Worm (Caenorhabditis elegans) whole organism, late embryonic: ENCODE results near the gene T19B10.12.

Experiments
- C38D4.7 ChIP-seq: fragments of 200-800 bp; sonication (Bioruptor generic); optimal IDR thresholded peaks from 2 replicates; lab custom pipeline; 2018; ENCODE audit warnings: mild to moderate bottlenecking, missing genetic modification characterization, moderate library complexity, missing compliant biosample characterization
- F13H6.1 ChIP-seq: sonication (generic microtip); optimal IDR thresholded peaks from 2 replicates; lab custom pipeline; 2016; ENCODE audit warnings: missing genetic modification characterization, missing compliant biosample characterization
- K02D7.2 ChIP-seq: sonication (generic microtip); optimal IDR thresholded peaks from 2 replicates; lab custom pipeline; 2017; ENCODE audit warnings: mild to moderate bottlenecking, missing genetic modification characterization, missing compliant biosample characterization
- K09A11.1 ChIP-seq: sonication (generic microtip); optimal IDR thresholded peaks from 2 replicates; lab custom pipeline; 2017; ENCODE audit warnings: antibody characterized with exemption, mild to moderate bottlenecking, missing genetic modification characterization, missing compliant biosample characterization; ENCODE audit not compliant: insufficient read depth
- ceh-14 ChIP-seq: sonication (generic microtip); optimal IDR thresholded peaks from 2 replicates; lab custom pipeline; 2016; ENCODE audit warnings: missing genotype, missing genetic modification characterization, missing compliant biosample characterization
- ceh-18 ChIP-seq: sonication (generic microtip); optimal IDR thresholded peaks from 2 replicates; lab custom pipeline; 2016; ENCODE audit warnings: missing genetic modification characterization, missing compliant biosample characterization
- ceh-2 ChIP-seq: sonication (generic microtip); optimal IDR thresholded peaks from 2 replicates; lab custom pipeline; 2016; ENCODE audit warnings: missing genotype, missing genetic modification characterization, missing compliant biosample characterization
- ceh-30 ChIP-seq: fragments of 150-350 bp; optimal IDR thresholded peaks from 2 replicates; lab custom pipeline; 2014; ENCODE audit warnings: missing biosample characterization, missing genetic modification characterization
- ceh-31 ChIP-seq: sonication (generic microtip); optimal IDR thresholded peaks from 2 replicates; lab custom pipeline; 2016; ENCODE audit warnings: missing genetic modification characterization, missing compliant biosample characterization
- ceh-34 ChIP-seq: sonication (generic microtip); optimal IDR thresholded peaks from 2 replicates; lab custom pipeline; 2016; ENCODE audit warnings: mild to moderate bottlenecking, missing genetic modification characterization, missing compliant biosample characterization
- ceh-45 ChIP-seq: fragments of 200-800 bp; sonication (Bioruptor generic); IDR thresholded peaks from 2 replicates; pipeline ENCODE4 v1.3.6; 2022; ENCODE audit warnings: missing genetic modification reagents, missing genetic modification characterization, missing compliant biosample characterization
- ceh-48 ChIP-seq: sonication (generic microtip); optimal IDR thresholded peaks from 2 replicates; lab custom pipeline; 2016; ENCODE audit warnings: missing genetic modification characterization, inconsistent platforms, missing compliant biosample characterization
- che-1 ChIP-seq: sonication (generic microtip); optimal IDR thresholded peaks from 2 replicates; lab custom pipeline; 2016; ENCODE audit warnings: mild to moderate bottlenecking, missing genetic modification characterization, missing compliant biosample characterization
- dmd-4 ChIP-seq: sonication (generic microtip); optimal IDR thresholded peaks from 2 replicates; lab custom pipeline; 2016; ENCODE audit warnings: borderline replicate concordance, missing genetic modification characterization, missing compliant biosample characterization
- dve-1 ChIP-seq: sonication (generic microtip); optimal IDR thresholded peaks from 2 replicates; lab custom pipeline; 2017; ENCODE audit warnings: antibody characterized with exemption, mild to moderate bottlenecking, missing genetic modification characterization, missing compliant biosample characterization
- elt-2 ChIP-seq: sonication (generic microtip); optimal IDR thresholded peaks from 2 replicates; lab custom pipeline; 2016; ENCODE audit warnings: missing genetic modification reagents, missing genetic modification characterization, missing compliant biosample characterization
- eyg-1 ChIP-seq: sonication (generic microtip); optimal IDR thresholded peaks from 2 replicates; lab custom pipeline; 2016; ENCODE audit warnings: missing genotype, missing genetic modification characterization, missing compliant biosample characterization
- fkh-10 ChIP-seq: fragments of 150-350 bp; optimal IDR thresholded peaks from 2 replicates; lab custom pipeline; 2014; ENCODE audit warnings: missing biosample characterization, missing genetic modification reagents, missing genetic modification characterization
- fkh-6 ChIP-seq: sonication (generic microtip); optimal IDR thresholded peaks from 2 replicates; lab custom pipeline; 2016; ENCODE audit warnings: missing genetic modification characterization, missing compliant biosample characterization
- gmeb-2 ChIP-seq: sonication (generic microtip); optimal IDR thresholded peaks from 2 replicates; lab custom pipeline; 2016; ENCODE audit warnings: missing genetic modification characterization, inconsistent platforms, missing compliant biosample characterization
- hlh-15 ChIP-seq: sonication (generic microtip); optimal IDR thresholded peaks from 2 replicates; lab custom pipeline; 2016; ENCODE audit warnings: missing genetic modification characterization, missing compliant biosample characterization
- hlh-30 ChIP-seq: sonication (generic microtip); optimal IDR thresholded peaks from 2 replicates; lab custom pipeline; 2017; ENCODE audit warnings: antibody characterized with exemption, missing genetic modification characterization, missing compliant biosample characterization; ENCODE audit not compliant: insufficient read depth
- hlh-8 ChIP-seq: sonication (generic microtip); optimal IDR thresholded peaks from 2 replicates; lab custom pipeline; 2016; ENCODE audit warnings: missing genotype, missing genetic modification characterization, missing compliant biosample characterization
- lim-6 ChIP-seq: sonication (generic microtip); optimal IDR thresholded peaks from 2 replicates; lab custom pipeline; 2016; ENCODE audit warnings: missing genetic modification characterization, missing compliant biosample characterization
- madf-2 ChIP-seq: sonication (generic microtip); optimal IDR thresholded peaks from 2 replicates; lab custom pipeline; 2017; ENCODE audit warnings: missing genetic modification characterization, missing compliant biosample characterization
- mec-3 ChIP-seq: sonication (generic microtip); optimal IDR thresholded peaks from 2 replicates; lab custom pipeline; 2016; ENCODE audit warnings: borderline replicate concordance, missing genetic modification characterization, missing compliant biosample characterization
- nfya-1 ChIP-seq: sonication (generic microtip); optimal IDR thresholded peaks from 2 replicates; lab custom pipeline; 2017; ENCODE audit warnings: missing genetic modification characterization, mild to moderate bottlenecking, missing compliant biosample characterization, antibody characterized with exemption, moderate library complexity
- nhr-11 ChIP-seq: fragments of 150-350 bp; optimal IDR thresholded peaks from 2 replicates; lab custom pipeline; 2014; ENCODE audit warnings: missing biosample characterization, missing genetic modification characterization
- nhr-232 ChIP-seq: sonication (generic microtip); optimal IDR thresholded peaks from 2 replicates; lab custom pipeline; 2016; ENCODE audit warnings: missing genetic modification characterization, missing compliant biosample characterization
- odd-2 ChIP-seq: sonication (generic microtip); optimal IDR thresholded peaks from 2 replicates; lab custom pipeline; 2017; ENCODE audit warnings: antibody characterized with exemption, mild to moderate bottlenecking, missing genetic modification characterization, missing compliant biosample characterization
- pag-3 ChIP-seq: sonication (generic microtip); optimal IDR thresholded peaks from 2 replicates; lab custom pipeline; 2016; ENCODE audit warnings: missing compliant biosample characterization, missing genetic modification characterization, borderline replicate concordance
- pha-4 ChIP-seq: fragments of 150-350 bp; optimal IDR thresholded peaks from 2 replicates; lab custom pipeline; 2018; ENCODE audit warnings: missing biosample characterization, missing genetic modification reagents, missing genetic modification characterization
- pros-1 ChIP-seq: fragments of 150-350 bp; optimal IDR thresholded peaks from 2 replicates; lab custom pipeline; 2014; ENCODE audit warnings: missing biosample characterization, missing genetic modification reagents, missing genetic modification characterization
- rnt-1 ChIP-seq: sonication (generic microtip); optimal IDR thresholded peaks from 2 replicates; lab custom pipeline; 2016; ENCODE audit warnings: missing genetic modification characterization, missing compliant biosample characterization
- sox-4 ChIP-seq: sonication (generic microtip); optimal IDR thresholded peaks from 2 replicates; lab custom pipeline; 2017; ENCODE audit warnings: mild to moderate bottlenecking, missing genetic modification characterization, inconsistent platforms, missing compliant biosample characterization
- ttx-3 ChIP-seq: sonication (generic microtip); optimal IDR thresholded peaks from 2 replicates; lab custom pipeline; 2016; ENCODE audit warnings: missing genetic modification reagents, missing genetic modification characterization, missing compliant biosample characterization
- unc-42 ChIP-seq: sonication (generic microtip); optimal IDR thresholded peaks from 2 replicates; lab custom pipeline; 2016; ENCODE audit warnings: missing genotype, missing genetic modification characterization, missing compliant biosample characterization
- unc-86 ChIP-seq: sonication (generic microtip); optimal IDR thresholded peaks from 2 replicates; lab custom pipeline; 2016; ENCODE audit warnings: missing genetic modification characterization, missing compliant biosample characterization
- ztf-16 ChIP-seq: sonication (generic microtip); optimal IDR thresholded peaks from 2 replicates; lab custom pipeline; 2017; ENCODE audit warnings: missing genetic modification characterization, missing compliant biosample characterization

T19B10.12 gene

ce11 chrV:11241580-11241979 lies 9.3 kb upstream of the T19B10.12 start, which contains the start of gene pgap-1:
pgap-1 (plus strand) TSS chrV:11241880.
- TF ChIP-seq pha-4 (no peak), nhr-232 (tag; lab: Kevin White, UChicago) (no peak), unc-42 (tag; lab: Kevin White, UChicago) (no peak), K02D7.2 (no peak), ceh-34 (tag; lab: Kevin White, UChicago) (no peak), unc-86 (no peak), ceh-2 (tag; lab: Kevin White, UChicago) (no peak), dve-1 (tag; lab: Kevin White, UChicago) (no peak), ceh-30 (tag; lab: Kevin White, UChicago) (no peak), ztf-16 (tag; lab: Kevin White, UChicago) (no peak), lim-6 (tag; lab: Kevin White, UChicago) (no peak), ceh-48 (tag; lab: Kevin White, UChicago) (no peak), K09A11.1 (tag; lab: Kevin White, UChicago) (no peak), eyg-1 (tag; lab: Kevin White, UChicago) (no peak)

- TF ChIP-seq hlh-8 (no peak), F13H6.1 (tag; lab: Kevin White, UChicago) (no peak), ttx-3 (tag; lab: Kevin White, UChicago) (no peak)
- TF ChIP-seq, all 69 proteins: peak for 0
These were observed 6.3 kb upstream of the T19B10.12 start, which contains the start of gene mxl-1 for ce11 chrV:11244539-11244938. mxl-1 (plus strand) TSS chrV:11244839.

ce11 chrV:11245029-11245428 lies 5.8 kb upstream of the T19B10.12 start:
- TF ChIP-seq unc-42 (tag; lab: Kevin White, UChicago), result no peak
- no peak for TF ChIP-seq ceh-31 (tag; lab: Kevin White, UChicago)
- no peak for TF ChIP-seq sox-4 (tag; lab: Kevin White, UChicago)
- TF ChIP-seq hlh-15, result no peak
- TF ChIP-seq mec-3 (tag; lab: Kevin White, UChicago), result no peak
- no peak for TF ChIP-seq fkh-10 (GFP tag; lab: Kevin White, UChicago)
- TF ChIP-seq ztf-16 (tag; lab: Kevin White, UChicago), result no peak
- no peak for TF ChIP-seq ceh-14
- TF ChIP-seq gmeb-2, result no peak
- TF ChIP-seq dmd-4 (tag; lab: Kevin White, UChicago), result no peak
- no peak for TF ChIP-seq K02D7.2
- no peak for TF ChIP-seq ceh-2 (tag; lab: Kevin White, UChicago)
- TF ChIP-seq odd-2 (tag; lab: Kevin White, UChicago), result no peak
- no peak for TF ChIP-seq nhr-11 (tag; lab: Kevin White, UChicago)
- no peak for TF ChIP-seq ceh-45 (GFP tag; lab: Robert Waterston, UW)

- no peak for TF ChIP-seq elt-2 (tag; lab: Kevin White, UChicago)
- TF ChIP-seq pag-3 (tag; lab: Kevin White, UChicago), result no peak
- no peak for TF ChIP-seq hlh-15
- no peak for TF ChIP-seq pha-4
- no peak for TF ChIP-seq ceh-34 (tag; lab: Kevin White, UChicago)
- TF ChIP-seq rnt-1 (tag; lab: Kevin White, UChicago), result no peak
- no peak for TF ChIP-seq fkh-6 (tag; lab: Kevin White, UChicago)
- no peak for TF ChIP-seq pros-1 (tag; lab: Kevin White, UChicago)
- no peak for TF ChIP-seq dmd-4 (tag; lab: Kevin White, UChicago)
These were observed 3.0 kb upstream of the T19B10.12 start, which contains the start of gene mam-4 for ce11 chrV:11247846-11248245. mam-4 (plus strand) TSS chrV:11248146.

ce11 chrV:11251798-11252197 lies 963 bp downstream of the T19B10.12 start:
- no peak for TF ChIP-seq hlh-30 (tag; lab: Kevin White, UChicago)
- no peak for TF ChIP-seq eyg-1 (tag; lab: Kevin White, UChicago)
- no peak for TF ChIP-seq ceh-18 (tag; lab: Kevin White, UChicago)
- no peak for TF ChIP-seq pros-1 (tag; lab: Kevin White, UChicago)
- TF ChIP-seq K02D7.2, result no peak
- no peak for TF ChIP-seq C38D4.7 (GFP tag; lab: Kevin White, UChicago)
- TF ChIP-seq nfya-1, result no peak
- no peak for TF ChIP-seq unc-86
- TF ChIP-seq pha-4, result no peak
- TF ChIP-seq che-1 (tag; lab: Kevin White, UChicago), result no peak
- TF ChIP-seq ceh-45 (GFP tag; lab: Robert Waterston, UW), result no peak
- no peak for TF ChIP-seq madf-2
- no peak for TF ChIP-seq sox-4 (tag; lab: Kevin White, UChicago)
- TF ChIP-seq ceh-31 (tag; lab: Kevin White, UChicago), result no peak
